Fruit fly (Drosophila melanogaster): Measurements from ENCODE around the gene Agpat4.

DNA sequence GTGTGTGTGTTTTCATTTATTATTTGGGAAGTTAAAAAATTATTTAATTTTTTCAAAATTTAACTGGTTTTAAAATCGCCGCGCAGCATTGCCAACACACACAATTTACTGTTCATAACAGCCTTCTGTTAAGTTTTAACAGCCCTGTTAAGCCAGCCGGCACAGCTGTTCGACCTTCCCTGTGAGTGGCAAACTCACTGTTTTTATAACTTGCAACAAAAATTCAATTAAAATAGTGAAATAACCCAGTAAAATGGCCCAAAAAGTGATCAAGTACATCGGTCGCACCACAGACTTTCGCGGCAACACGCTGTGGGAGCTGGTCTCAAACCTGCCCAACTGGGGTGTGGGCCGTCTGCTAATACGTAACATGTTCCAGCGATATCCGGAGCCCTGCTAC, 33.5 kb downstream of the Agpat4 start, which contains the start of gene mRpS34:
- TF ChIP-seq dsx (GFP tag; optimal IDR thresholded peaks at IDR 0.05; ENCODE audit: poor library complexity, severe bottlenecking): no peak
- no peak for TF ChIP-seq Sox14 (GFP tag; optimal IDR thresholded peaks at IDR 0.05)
- no peak for TF ChIP-seq Smox (GFP tag; optimal IDR thresholded peaks at IDR 0.05)
- no peak for TF ChIP-seq Eip78C (GFP tag)
- no peak for TF ChIP-seq pdm3 (GFP tag; optimal IDR thresholded peaks at IDR 0.05)
- no peak for TF ChIP-seq CG6792 (GFP tag; optimal IDR thresholded peaks at IDR 0.05)
- TF ChIP-seq CG6854 (GFP tag; optimal IDR thresholded peaks at IDR 0.05): no peak
- no peak for TF ChIP-seq spab (GFP tag; optimal IDR thresholded peaks at IDR 0.05)
- no peak for TF ChIP-seq Met (GFP tag; optimal IDR thresholded peaks at IDR 0.05)
- TF ChIP-seq CG16779 (tag; optimal IDR thresholded peaks at IDR 0.05): no peak
- no peak for TF ChIP-seq CG6276 (GFP tag; optimal IDR thresholded peaks at IDR 0.05)
- TF ChIP-seq CG4318 (GFP tag; optimal IDR thresholded peaks at IDR 0.05): no peak
- no peak for TF ChIP-seq Lpt (GFP tag; optimal IDR thresholded peaks at IDR 0.05)
- TF ChIP-seq CG10669 (GFP tag; optimal IDR thresholded peaks at IDR 0.05): no peak

Measured in whole organism, prepupa.